Fruit fly (Drosophila melanogaster): ENCODE measurements around the gene Or22c.

Gene Or22c

DNA sequence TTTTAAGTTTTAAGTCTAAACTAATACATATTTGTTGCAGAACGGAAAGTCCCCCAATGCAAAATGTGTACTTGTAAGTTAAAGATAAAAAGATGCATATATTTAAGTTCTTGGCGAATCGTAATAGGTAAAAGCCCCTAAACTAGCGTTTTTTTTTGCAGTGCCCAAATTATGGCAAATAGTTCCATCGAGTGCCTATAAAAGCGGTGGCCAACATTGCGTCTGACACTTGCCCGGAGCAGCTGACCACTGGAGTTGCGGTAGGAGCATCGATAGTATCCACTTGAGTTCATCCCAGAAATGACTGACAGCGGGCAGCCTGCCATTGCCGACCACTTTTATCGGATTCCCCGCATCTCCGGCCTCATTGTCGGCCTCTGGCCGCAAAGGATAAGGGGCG lies at the start of gene Or22c:
Gene Or22c (plus strand): TSS at position 301 of the 400 bp plus-strand sequence.
- TF ChIP-seq psq (optimal IDR thresholded peaks at IDR 0.05) (no peak), Sin3A (optimal IDR thresholded peaks at IDR 0.05) (no peak), Myc (optimal IDR thresholded peaks at IDR 0.05) (no peak), h (optimal IDR thresholded peaks at IDR 0.05) (no peak), ttk (optimal IDR thresholded peaks at IDR 0.05) (no peak), insv (optimal IDR thresholded peaks at IDR 0.05) (no peak)

DNA sequence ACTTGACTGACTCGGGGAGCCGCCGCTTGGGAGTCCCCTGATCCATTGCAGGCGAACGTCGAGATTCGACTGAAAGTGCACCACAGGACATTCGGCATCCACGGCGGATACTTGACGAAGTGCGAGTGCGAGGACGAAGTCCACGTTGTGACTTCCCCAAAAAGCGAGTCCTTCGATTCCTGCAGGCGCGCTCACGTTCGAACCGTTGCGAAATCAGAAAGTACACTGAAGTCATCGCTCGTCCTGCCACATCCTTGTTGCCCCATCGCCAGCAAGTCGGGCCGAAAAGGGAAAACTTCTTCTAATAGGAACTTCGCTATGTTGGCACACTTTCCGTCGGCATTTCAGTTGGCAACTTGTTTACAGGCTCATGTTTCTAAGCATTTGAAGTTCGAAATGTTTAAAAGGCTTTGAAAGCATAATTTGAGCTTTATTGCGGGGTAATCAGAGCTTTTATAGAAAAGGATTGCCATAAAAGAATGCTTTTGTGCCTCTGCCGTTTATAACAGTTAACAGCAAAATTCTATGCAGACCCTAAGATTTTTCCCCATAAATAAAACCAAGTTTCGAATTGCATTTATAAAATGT lies 48.2 kb upstream of the Or22c start, which contains the start of gene CG33543:
Gene CG33543 (minus strand): TSS at position 232 of the 588 bp plus-strand sequence.
- TF ChIP-seq Sin3A (optimal IDR thresholded peaks at IDR 0.05), result no peak
- TF ChIP-seq psq (optimal IDR thresholded peaks at IDR 0.05), result no peak
- no peak for TF ChIP-seq insv (optimal IDR thresholded peaks at IDR 0.05)
- TF ChIP-seq Myc (optimal IDR thresholded peaks at IDR 0.05), result no peak
- no peak for TF ChIP-seq ttk (optimal IDR thresholded peaks at IDR 0.05)

DNA sequence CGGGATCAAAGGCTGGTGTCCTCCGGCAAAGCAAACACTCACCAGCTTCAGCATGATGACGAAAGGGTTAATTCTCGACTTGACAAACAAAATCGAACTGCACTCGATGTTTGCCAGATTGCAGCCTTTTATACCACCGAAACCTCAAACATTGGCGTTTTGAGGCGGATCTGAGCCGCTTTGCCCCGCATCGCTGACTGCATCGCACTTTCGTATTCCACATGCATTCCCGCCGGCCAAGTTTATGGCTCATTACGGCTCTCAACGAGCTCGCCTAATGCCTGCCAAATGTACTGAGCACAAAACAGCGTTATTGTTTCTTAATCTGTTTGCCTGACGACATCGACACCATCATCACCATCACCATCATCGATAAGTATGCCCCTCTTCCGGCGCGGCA lies 47.3 kb upstream of the Or22c start, which contains the start of gene CG15353:
Gene CG15353 (minus strand): TSS at position 101 of the 400 bp plus-strand sequence.
- TF ChIP-seq psq (optimal IDR thresholded peaks at IDR 0.05) (no peak), Sin3A (optimal IDR thresholded peaks at IDR 0.05) (no peak), ttk (optimal IDR thresholded peaks at IDR 0.05) (no peak)

DNA sequence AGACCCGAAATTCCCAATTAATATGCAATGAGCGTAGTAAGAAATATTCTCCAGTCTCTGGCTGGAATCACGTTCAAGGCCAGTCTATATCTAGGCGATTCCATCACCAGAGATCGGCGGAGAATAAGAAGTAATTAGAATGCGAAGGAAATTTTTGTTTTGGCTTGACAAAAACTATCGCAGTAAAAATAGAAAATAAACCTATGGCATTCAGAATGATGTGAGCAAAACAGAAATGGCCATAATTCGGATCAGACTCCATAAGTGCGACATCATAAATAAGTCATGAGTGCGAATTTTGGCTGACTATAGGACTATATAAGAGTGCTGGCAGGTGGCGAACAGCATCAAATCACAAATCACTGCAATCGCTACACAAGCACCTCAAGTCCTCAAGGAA lies 46.3 kb upstream of the Or22c start, which contains the start of gene Nplp4:
Gene Nplp4 (plus strand): TSS at position 301 of the 400 bp plus-strand sequence.
- TF ChIP-seq Myc (optimal IDR thresholded peaks at IDR 0.05) (no peak), psq (optimal IDR thresholded peaks at IDR 0.05) (no peak), ttk (optimal IDR thresholded peaks at IDR 0.05) (no peak), Sin3A (optimal IDR thresholded peaks at IDR 0.05) (no peak), insv (optimal IDR thresholded peaks at IDR 0.05) (no peak), h (optimal IDR thresholded peaks at IDR 0.05) (no peak)

DNA sequence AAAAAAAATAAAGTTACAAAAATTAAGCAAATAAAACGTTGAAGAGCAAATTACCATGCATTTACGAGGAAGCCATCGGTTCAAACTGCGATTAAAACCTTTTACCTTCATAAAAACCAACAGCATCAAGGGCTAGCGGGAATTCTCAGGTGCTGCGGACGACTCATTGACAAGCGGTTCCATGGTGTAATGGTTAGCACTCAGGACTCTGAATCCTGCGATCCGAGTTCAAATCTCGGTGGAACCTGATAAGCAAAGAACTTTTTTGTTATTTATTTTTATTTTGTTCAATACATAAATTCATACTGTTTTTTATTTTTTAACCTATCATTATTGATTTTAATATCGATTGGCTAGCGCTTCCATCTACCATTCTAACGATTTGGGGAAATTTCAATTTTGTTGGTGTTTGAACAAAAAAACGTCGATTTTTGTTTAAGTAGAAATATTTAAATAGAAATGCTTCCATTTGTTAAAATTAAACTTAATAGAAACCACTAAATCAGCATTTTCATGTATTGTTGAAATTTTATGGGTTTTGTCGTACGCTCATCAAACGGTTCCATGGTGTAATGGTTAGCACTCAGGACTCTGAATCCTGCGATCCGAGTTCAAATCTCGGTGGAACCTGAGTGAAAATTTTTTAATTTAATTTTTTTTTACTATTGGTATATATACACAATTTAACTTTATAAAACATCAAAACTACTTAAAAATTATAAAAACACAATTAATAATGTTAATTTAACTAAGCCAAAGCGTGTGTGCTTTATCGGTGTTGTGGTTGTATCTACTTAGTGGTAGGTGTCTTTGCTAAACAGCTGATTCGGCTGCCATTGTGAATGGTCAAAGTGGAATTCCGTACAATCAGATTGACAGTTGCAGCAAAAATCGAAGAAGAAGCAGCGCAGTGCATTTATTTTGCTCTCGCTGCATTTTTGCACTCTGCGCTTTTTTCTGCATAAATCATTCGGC lies 45.1 kb upstream of the Or22c start, which contains the start of gene CG4238:
Gene CG4238 (plus strand): TSS at position 880 of the 975 bp plus-strand sequence.
- TF ChIP-seq h (optimal IDR thresholded peaks at IDR 0.05), result no peak
- no peak for TF ChIP-seq insv (optimal IDR thresholded peaks at IDR 0.05)
- no peak for TF ChIP-seq psq (optimal IDR thresholded peaks at IDR 0.05)
- no peak for TF ChIP-seq ttk (optimal IDR thresholded peaks at IDR 0.05)
- TF ChIP-seq Sin3A (optimal IDR thresholded peaks at IDR 0.05), result no peak
- TF ChIP-seq Myc (optimal IDR thresholded peaks at IDR 0.05), result no peak

DNA sequence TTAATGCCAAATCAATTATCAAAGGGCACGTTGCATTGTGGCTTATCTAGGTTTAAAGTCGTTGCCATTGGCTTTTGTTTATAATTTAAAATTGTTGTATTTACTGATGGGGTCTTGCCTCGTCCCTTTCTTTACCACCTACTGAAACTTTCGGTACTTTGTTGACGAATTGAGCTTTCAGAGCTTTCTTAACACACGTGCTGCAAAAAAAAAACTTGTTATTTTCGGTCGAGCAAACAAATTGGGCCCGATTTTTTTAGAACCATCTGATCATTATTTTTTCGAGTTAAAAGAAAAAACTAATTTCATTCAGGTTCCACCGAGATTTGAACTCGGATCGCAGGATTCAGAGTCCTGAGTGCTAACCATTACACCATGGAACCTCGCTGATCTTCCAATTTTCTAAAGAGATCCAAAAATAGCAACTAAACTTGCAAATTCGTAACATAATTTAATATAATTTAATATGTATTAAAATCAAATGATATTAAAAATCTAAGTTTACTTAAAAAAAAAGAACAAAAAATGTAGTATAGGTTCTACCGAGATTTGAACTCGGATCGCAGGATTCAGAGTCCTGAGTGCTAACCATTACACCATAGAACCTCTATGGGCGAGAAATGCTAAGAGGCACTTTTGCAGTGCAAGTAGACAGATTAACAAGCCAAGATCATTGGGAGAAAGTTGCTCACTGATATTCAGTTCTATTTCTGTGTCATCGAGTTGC lies 43.9 kb upstream of the Or22c start:
- no peak for TF ChIP-seq h (optimal IDR thresholded peaks at IDR 0.05)
- TF ChIP-seq ttk (optimal IDR thresholded peaks at IDR 0.05), result no peak
- no peak for TF ChIP-seq psq (optimal IDR thresholded peaks at IDR 0.05)
- no peak for TF ChIP-seq Myc (optimal IDR thresholded peaks at IDR 0.05)
- no peak for TF ChIP-seq insv (optimal IDR thresholded peaks at IDR 0.05)
- TF ChIP-seq Sin3A (optimal IDR thresholded peaks at IDR 0.05), result no peak

DNA sequence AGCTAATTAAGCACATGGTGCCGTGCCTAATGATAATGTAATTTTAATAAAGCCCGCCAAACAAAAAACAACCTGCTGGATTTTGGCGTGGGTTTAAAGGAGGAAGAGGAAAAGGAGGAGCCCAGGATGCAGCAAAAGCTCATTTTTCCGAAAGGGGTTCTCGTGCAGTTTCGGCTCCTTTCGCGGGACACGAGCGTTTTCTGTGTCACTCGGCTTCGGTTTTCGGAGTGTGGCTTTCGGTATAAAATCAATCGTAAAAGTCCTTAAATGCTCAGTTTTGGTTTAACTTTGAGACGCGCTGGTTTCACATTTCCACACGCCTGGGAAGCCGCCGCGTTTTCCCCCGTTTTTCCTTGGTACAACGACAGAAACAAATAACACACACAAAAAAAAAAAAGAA lies 43.0 kb upstream of the Or22c start:
- TF ChIP-seq ttk (optimal IDR thresholded peaks at IDR 0.05) (no peak), h (optimal IDR thresholded peaks at IDR 0.05) (no peak), Myc (optimal IDR thresholded peaks at IDR 0.05) (no peak), psq (optimal IDR thresholded peaks at IDR 0.05) (no peak), Sin3A (optimal IDR thresholded peaks at IDR 0.05) (no peak)

DNA sequence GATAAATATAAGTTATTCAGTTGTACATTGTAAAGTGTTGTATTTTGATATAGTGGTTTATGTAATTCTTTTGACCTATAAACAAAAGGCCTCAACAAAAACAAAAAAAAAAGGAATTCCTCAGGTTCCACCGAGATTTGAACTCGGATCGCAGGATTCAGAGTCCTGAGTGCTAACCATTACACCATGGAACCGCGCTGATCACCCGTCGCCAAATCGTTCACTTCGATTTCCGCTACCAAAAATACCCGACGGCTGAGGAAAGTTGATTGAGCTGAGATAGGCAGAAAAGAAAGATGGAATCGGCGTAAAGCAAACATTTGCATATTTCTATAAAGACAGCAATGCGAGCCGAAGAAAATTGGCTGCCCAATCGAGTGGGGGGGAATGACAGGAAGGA lies 41.3 kb upstream of the Or22c start:
- TF ChIP-seq ttk (optimal IDR thresholded peaks at IDR 0.05) (no peak), Sin3A (optimal IDR thresholded peaks at IDR 0.05) (no peak), insv (optimal IDR thresholded peaks at IDR 0.05) (no peak), psq (optimal IDR thresholded peaks at IDR 0.05) (no peak), Myc (optimal IDR thresholded peaks at IDR 0.05) (no peak)

DNA sequence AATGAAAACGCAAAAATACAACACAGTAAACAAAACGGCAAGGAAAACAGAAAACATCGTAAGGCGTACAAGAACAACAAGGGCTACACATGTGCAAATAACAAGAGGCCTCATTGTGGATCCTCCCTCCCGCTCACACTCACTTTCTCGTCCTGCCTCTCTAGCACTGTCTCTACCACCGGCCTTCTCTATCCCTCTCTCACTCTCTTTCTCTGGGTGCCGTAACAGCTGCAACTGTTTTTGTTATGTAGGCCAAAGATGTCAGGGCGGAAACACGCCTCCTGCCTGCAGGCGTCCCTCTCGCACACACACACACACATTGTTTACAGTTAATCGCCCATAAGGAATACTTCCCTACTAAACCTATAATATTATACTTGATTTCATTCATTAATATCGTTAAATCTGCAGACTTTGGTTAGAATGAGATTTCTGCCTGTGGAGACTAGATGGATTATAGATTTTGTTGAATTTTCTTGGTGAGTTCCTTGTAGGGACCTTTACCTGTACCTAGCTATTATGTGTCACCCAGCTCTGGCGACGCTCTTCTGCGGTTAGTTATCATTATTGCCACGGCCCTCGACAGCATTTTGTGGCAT lies 40.5 kb upstream of the Or22c start:
- no peak for TF ChIP-seq Sin3A (optimal IDR thresholded peaks at IDR 0.05)
- TF ChIP-seq h (optimal IDR thresholded peaks at IDR 0.05), result no peak
- no peak for TF ChIP-seq psq (optimal IDR thresholded peaks at IDR 0.05)
- TF ChIP-seq ttk (optimal IDR thresholded peaks at IDR 0.05), result no peak
- no peak for TF ChIP-seq Myc (optimal IDR thresholded peaks at IDR 0.05)
- TF ChIP-seq insv (optimal IDR thresholded peaks at IDR 0.05), result no peak

DNA sequence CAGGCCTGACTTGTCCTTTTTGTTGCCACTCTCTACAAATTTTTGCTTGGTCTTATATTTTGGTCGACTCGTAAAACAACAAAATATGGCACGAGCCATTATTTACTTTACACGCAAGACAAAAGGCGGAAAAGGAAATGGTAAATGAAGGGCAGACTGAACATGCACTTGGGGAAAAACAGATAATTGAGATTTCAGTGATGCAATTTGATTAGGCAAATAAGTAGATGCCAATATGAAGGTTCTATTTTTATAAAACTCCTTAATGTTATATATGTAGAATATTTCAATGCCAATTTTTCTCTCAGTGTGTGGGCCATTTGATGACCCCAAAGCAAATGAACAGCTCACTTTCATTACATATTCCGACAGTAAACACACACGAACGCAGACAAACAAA lies 39.2 kb upstream of the Or22c start:
- TF ChIP-seq h (optimal IDR thresholded peaks at IDR 0.05) (no peak), ttk (optimal IDR thresholded peaks at IDR 0.05) (no peak), psq (optimal IDR thresholded peaks at IDR 0.05) (no peak), insv (optimal IDR thresholded peaks at IDR 0.05) (no peak), Myc (optimal IDR thresholded peaks at IDR 0.05) (no peak), Sin3A (optimal IDR thresholded peaks at IDR 0.05) (no peak)

DNA sequence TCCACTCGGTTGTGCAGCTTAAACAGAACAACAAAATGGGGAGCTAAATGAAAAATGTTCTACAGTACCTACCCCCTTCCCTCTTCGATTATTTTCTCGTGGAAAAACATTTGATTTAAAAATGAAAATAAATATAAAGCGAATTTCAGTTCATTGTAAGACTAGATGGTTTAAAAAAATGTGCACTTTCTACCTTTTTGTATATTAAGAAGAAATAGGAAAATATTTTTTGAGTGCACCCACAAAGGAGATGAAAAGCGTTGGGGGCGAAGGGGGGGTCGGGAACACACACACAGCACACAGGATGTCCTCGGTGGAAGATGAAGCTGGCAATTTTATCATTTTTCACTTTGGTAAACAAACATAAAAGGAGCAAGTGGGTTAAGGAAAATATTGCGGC lies 31.6 kb upstream of the Or22c start:
- no peak for TF ChIP-seq Sin3A (optimal IDR thresholded peaks at IDR 0.05)
- TF ChIP-seq h (optimal IDR thresholded peaks at IDR 0.05), result no peak
- no peak for TF ChIP-seq Myc (optimal IDR thresholded peaks at IDR 0.05)
- no peak for TF ChIP-seq insv (optimal IDR thresholded peaks at IDR 0.05)
- no peak for TF ChIP-seq psq (optimal IDR thresholded peaks at IDR 0.05)
- no peak for TF ChIP-seq ttk (optimal IDR thresholded peaks at IDR 0.05)

Measured in Kc167 (cell line).